Fruit fly (Drosophila melanogaster): ENCODE results near the gene PpD3.

Gene PpD3

dm6 chr3R:9702567-9702966 is 45.1 kb upstream of the PpD3 start (continued):
- TF ChIP-seq fd64A (GFP tag; optimal IDR thresholded peaks at IDR 0.05) (peak; percentile 82), croc (GFP tag; conservative IDR thresholded peaks at IDR 0.05) (peak; percentile 76), CG31388 (GFP tag; optimal IDR thresholded peaks at IDR 0.05) (peak; percentile 59), ind (GFP tag; optimal IDR thresholded peaks at IDR 0.05) (peak; percentile 92), Hand (GFP tag; optimal IDR thresholded peaks at IDR 0.05) (peak; percentile 73), chinmo (GFP tag; IDR thresholded peaks at IDR 0.05; ENCODE audit: partially characterized antibody) (no peak), CG11085 (GFP tag; IDR thresholded peaks at IDR 0.05) (no peak), CG32532 (GFP tag; IDR thresholded peaks at IDR 0.05) (no peak), CG18599 (GFP tag; optimal IDR thresholded peaks at IDR 0.05) (peak; percentile 92), CG18619 (GFP tag; optimal IDR thresholded peaks at IDR 0.05) (peak; percentile 89), exex (tag; optimal IDR thresholded peaks at IDR 0.05) (peak; percentile 65), PHDP (tag; optimal IDR thresholded peaks at IDR 0.05) (peak; percentile 95), Taf1 (GFP tag; IDR thresholded peaks at IDR 0.05) (no peak), CG7963 (GFP tag; IDR thresholded peaks at IDR 0.05; ENCODE audit: partially characterized antibody) (no peak), twi (tag; optimal IDR thresholded peaks at IDR 0.05) (peak; percentile 61), Asciz (GFP tag; optimal IDR thresholded peaks at IDR 0.05) (peak; percentile 89), Dip3 (GFP tag; optimal IDR thresholded peaks at IDR 0.05) (peak; percentile 76), bbx (GFP tag; IDR thresholded peaks at IDR 0.05; ENCODE audit: partially characterized antibody) (no peak), pho (GFP tag; optimal IDR thresholded peaks at IDR 0.05) (peak; percentile 77), kay (GFP tag; optimal IDR thresholded peaks at IDR 0.05) (peak; percentile 90), org-1 (GFP tag; optimal IDR thresholded peaks at IDR 0.05) (peak; percentile 84), dmrt99B (tag; optimal IDR thresholded peaks at IDR 0.05) (peak; percentile 93), CG6175 (GFP tag; IDR thresholded peaks at IDR 0.05) (no peak), gfzf (GFP tag; optimal IDR thresholded peaks at IDR 0.05) (no peak), sima (GFP tag; optimal IDR thresholded peaks at IDR 0.05) (peak; percentile 67), CG6272 (GFP tag; IDR thresholded peaks at IDR 0.05) (peak; percentile 82), CG1603 (tag; optimal IDR thresholded peaks at IDR 0.05) (peak; percentile 89), CG15601 (tag; optimal IDR thresholded peaks at IDR 0.05) (peak; percentile 85), wdn (GFP tag; IDR thresholded peaks at IDR 0.05) (no peak), CG14710 (tag; optimal IDR thresholded peaks at IDR 0.05) (peak; percentile 82), Awh (GFP tag; IDR thresholded peaks at IDR 0.05) (no peak), corto (GFP tag; optimal IDR thresholded peaks at IDR 0.05) (no peak), CG31365 (tag; optimal IDR thresholded peaks at IDR 0.05) (peak; percentile 83), ken (GFP tag; IDR thresholded peaks at IDR 0.05) (no peak), Nf-YC (tag; optimal IDR thresholded peaks at IDR 0.05) (peak; percentile 27), CG31224 (GFP tag; IDR thresholded peaks at IDR 0.05) (no peak), Hr39 (optimal IDR thresholded peaks at IDR 0.05) (no peak), CG4404 (GFP tag; IDR thresholded peaks at IDR 0.05) (no peak), CG18262 (tag; optimal IDR thresholded peaks at IDR 0.05) (peak; percentile 89), CoRest (tag; optimal IDR thresholded peaks at IDR 0.05) (peak; percentile 90), CG3847 (GFP tag; IDR thresholded peaks at IDR 0.05) (no peak), ci (GFP tag; IDR thresholded peaks at IDR 0.05) (no peak), ftz-f1 (GFP tag; optimal IDR thresholded peaks at IDR 0.05) (no peak), phol (tag; optimal IDR thresholded peaks at IDR 0.05) (peak; percentile 88), CkIIα-i1 (GFP tag; IDR thresholded peaks at IDR 0.05) (no peak), CG3995 (GFP tag; optimal IDR thresholded peaks at IDR 0.05) (peak; percentile 56), CG10274 (GFP tag; optimal IDR thresholded peaks at IDR 0.05) (peak; percentile 80), tio (GFP tag; optimal IDR thresholded peaks at IDR 0.05) (no peak), NfI (GFP tag; optimal IDR thresholded peaks at IDR 0.05) (peak; percentile 92), CG11723 (GFP tag; optimal IDR thresholded peaks at IDR 0.05) (peak; percentile 84), CG30020 (tag; optimal IDR thresholded peaks at IDR 0.05) (peak; percentile 17), CG8765 (GFP tag; IDR thresholded peaks at IDR 0.05) (no peak)

Data from whole organism, embryonic.